Fruit fly (Drosophila melanogaster) whole organism, embryonic: Measurements from ENCODE around the gene CG31207.

ENCODE experiments used
- CG11504 ChIP-seq: fragments of 200-800 bp; sonication (Bioruptor generic); optimal IDR thresholded peaks from 3 replicates; lab custom pipeline; 2019; ENCODE audit warnings: missing biosample characterization, mild to moderate bottlenecking, missing genetic modification characterization, moderate library complexity
- CG11723 ChIP-seq: fragments of 200-800 bp; sonication (Bioruptor generic); optimal IDR thresholded peaks from 2 replicates; lab custom pipeline; 2017; ENCODE audit warnings: missing biosample characterization, mild to moderate bottlenecking, missing genetic modification characterization
- CG12769 ChIP-seq: fragments of 200-800 bp; sonication (Bioruptor generic); optimal IDR thresholded peaks from 2 replicates; lab custom pipeline; 2019; ENCODE audit warnings: missing biosample characterization, mild to moderate bottlenecking, missing genetic modification characterization, moderate library complexity
- CG2202 ChIP-seq: fragments of 200-800 bp; sonication (Bioruptor generic); optimal IDR thresholded peaks from 2 replicates; lab custom pipeline; 2018; ENCODE audit warnings: missing biosample characterization, mild to moderate bottlenecking, missing genetic modification characterization
- CG31388 ChIP-seq: fragments of 200-800 bp; sonication (Bioruptor generic); optimal IDR thresholded peaks from 2 replicates; lab custom pipeline; 2016; ENCODE audit warnings: missing biosample characterization, missing genetic modification characterization
- CG32532 ChIP-seq: fragments of 200-800 bp; sonication (Bioruptor generic); IDR thresholded peaks from 2 replicates; pipeline ENCODE4 v1.3.6; 2022; ENCODE audit warnings: missing biosample characterization, missing genetic modification characterization
- CG4730 ChIP-seq: fragments of 200-800 bp; sonication (Bioruptor generic); IDR thresholded peaks from 2 replicates; pipeline ENCODE4 v1.3.6; 2022; ENCODE audit warnings: missing biosample characterization, missing genetic modification characterization
- CG7963 ChIP-seq: fragments of 200-800 bp; sonication (Bioruptor generic); IDR thresholded peaks from 3 replicates; pipeline ENCODE4 v1.3.6; 2022; ENCODE audit warnings: missing biosample characterization, missing genetic modification characterization; ENCODE audit not compliant: partially characterized antibody
- CG8924 ChIP-seq: fragments of 200-800 bp; optimal IDR thresholded peaks from 3 replicates; lab custom pipeline; 2019; ENCODE audit warnings: missing biosample characterization, mild to moderate bottlenecking, missing genetic modification characterization, moderate library complexity
- CG9932 ChIP-seq: fragments of 200-800 bp; sonication (Bioruptor generic); IDR thresholded peaks from 2 replicates; pipeline ENCODE4 v1.3.6; 2022; ENCODE audit warnings: missing biosample characterization, missing genetic modification characterization
- Ets65A ChIP-seq: fragments of 200-800 bp; sonication (Bioruptor generic); peaks from one replicate; lab custom pipeline; 2016; ENCODE audit warnings: missing biosample characterization, missing genetic modification characterization
- HLH3B ChIP-seq: fragments of 200-800 bp; sonication (Bioruptor generic); IDR thresholded peaks from 2 replicates; pipeline ENCODE4 v1.3.6; 2022; ENCODE audit warnings: missing biosample characterization, missing genetic modification characterization
- HmgZ ChIP-seq: fragments of 200-800 bp; sonication (Bioruptor generic); optimal IDR thresholded peaks from 2 replicates; lab custom pipeline; 2018; ENCODE audit warnings: missing biosample characterization, mild to moderate bottlenecking, missing genetic modification characterization
- Lpt ChIP-seq: fragments of >200 bp; optimal IDR thresholded peaks from 2 replicates; lab custom pipeline; 2018; ENCODE audit warnings: missing biosample characterization, missing genetic modification characterization
- Mad ChIP-seq: fragments of 200-800 bp; sonication (Bioruptor generic); optimal IDR thresholded peaks from 2 replicates; lab custom pipeline; 2016; ENCODE audit warnings: missing biosample characterization, missing genetic modification characterization
- Med ChIP-seq: fragments of 200-800 bp; sonication (Bioruptor generic); peaks from one replicate; lab custom pipeline; 2016; ENCODE audit warnings: missing biosample characterization, missing genetic modification characterization, mild to moderate bottlenecking, inconsistent platforms, moderate library complexity
- NfI ChIP-seq: fragments of 200-800 bp; sonication (Bioruptor generic); optimal IDR thresholded peaks from 3 replicates; lab custom pipeline; 2018; ENCODE audit warnings: missing biosample characterization, mild to moderate bottlenecking, missing genetic modification characterization, moderate library complexity
- Oli ChIP-seq: fragments of 200-800 bp; sonication (Bioruptor generic); optimal IDR thresholded peaks from 2 replicates; lab custom pipeline; 2018; ENCODE audit warnings: missing biosample characterization, mild to moderate bottlenecking, missing genetic modification characterization, moderate library complexity
- Ptx1 ChIP-seq: fragments of 200-800 bp; sonication (Bioruptor generic); IDR thresholded peaks from 2 replicates; pipeline ENCODE4 v1.3.6; 2022; ENCODE audit warnings: missing biosample characterization, missing genetic modification characterization
- Rfx ChIP-seq: fragments of 200-800 bp; sonication (Bioruptor generic); IDR thresholded peaks from 2 replicates; pipeline ENCODE4 v1.3.6; 2022; ENCODE audit warnings: missing biosample characterization, missing genetic modification characterization
- Sox102F ChIP-seq: fragments of 200-800 bp; sonication (Bioruptor generic); optimal IDR thresholded peaks from 2 replicates; lab custom pipeline; 2018; ENCODE audit warnings: missing biosample characterization, mild to moderate bottlenecking, missing genetic modification characterization, moderate library complexity
- Sry-β ChIP-seq: fragments of 200-800 bp; sonication (Bioruptor generic); optimal IDR thresholded peaks from 2 replicates; lab custom pipeline; 2018; ENCODE audit warnings: missing biosample characterization, mild to moderate bottlenecking, missing genetic modification characterization, moderate library complexity
- TFAM ChIP-seq: fragments of 200-800 bp; sonication (Bioruptor generic); optimal IDR thresholded peaks from 2 replicates; lab custom pipeline; 2017; ENCODE audit warnings: missing biosample characterization, missing genetic modification characterization, inconsistent platforms
- Trl ChIP-seq, 3 experiments: fragments of >200 bp in 2 of 3; fragments of 200-800 bp in 1 of 3; sonication (Bioruptor generic) in 1 of 3; optimal IDR thresholded peaks; 2 replicates in 1 of 3; 3 replicates in 2 of 3; lab custom pipeline; 2016 to 2017; ENCODE audit warnings: missing biosample characterization in 1 of 3, missing genetic modification characterization in 1 of 3
- ac ChIP-seq: fragments of 200-800 bp; sonication (Bioruptor generic); optimal IDR thresholded peaks from 3 replicates; lab custom pipeline; 2017; ENCODE audit warnings: missing biosample characterization, mild to moderate bottlenecking, missing genetic modification characterization
- ara ChIP-seq: fragments of 200-800 bp; sonication (Bioruptor generic); IDR thresholded peaks from 2 replicates; pipeline ENCODE4 v1.3.6; 2022; ENCODE audit warnings: missing biosample characterization, missing genetic modification characterization
- az2 ChIP-seq: fragments of 200-800 bp; sonication (Bioruptor generic); optimal IDR thresholded peaks from 3 replicates; lab custom pipeline; 2016; ENCODE audit warnings: missing biosample characterization, missing genetic modification characterization
- bsh ChIP-seq, 2 experiments: fragments of 200-800 bp; sonication (Bioruptor generic); optimal IDR thresholded peaks; 2 replicates each; lab custom pipeline; 2017 to 2018; ENCODE audit warnings: mild to moderate bottlenecking in 2 of 2, missing biosample characterization in 2 of 2, missing genetic modification characterization in 2 of 2, moderate library complexity in 1 of 2
- cg ChIP-seq: fragments of 200-800 bp; sonication (Bioruptor generic); optimal IDR thresholded peaks from 3 replicates; lab custom pipeline; 2019; ENCODE audit warnings: missing biosample characterization, mild to moderate bottlenecking, missing genetic modification characterization, moderate library complexity
- crc ChIP-seq: fragments of 200-800 bp; sonication (Bioruptor generic); optimal IDR thresholded peaks from 2 replicates; lab custom pipeline; 2016; ENCODE audit warnings: missing biosample characterization, missing genetic modification characterization
- dpn ChIP-seq, 2 experiments: fragments of 200-800 bp; sonication (Bioruptor generic); optimal IDR thresholded peaks; 3 replicates each; lab custom pipeline; 2016; ENCODE audit warnings: missing biosample characterization in 2 of 2, missing genetic modification characterization in 2 of 2
- dysf ChIP-seq: fragments of 200-800 bp; sonication (Bioruptor generic); IDR thresholded peaks from 3 replicates; pipeline ENCODE4 v1.3.6; 2022; ENCODE audit warnings: missing biosample characterization, missing genetic modification characterization
- emc ChIP-seq: fragments of 200-800 bp; sonication (Bioruptor generic); optimal IDR thresholded peaks from 2 replicates; lab custom pipeline; 2016; ENCODE audit warnings: missing biosample characterization, missing genetic modification characterization
- ftz-f1 ChIP-seq: fragments of 200-800 bp; sonication (Bioruptor generic); optimal IDR thresholded peaks from 2 replicates; lab custom pipeline; 2016; ENCODE audit warnings: missing biosample characterization, missing genetic modification characterization
- gsb ChIP-seq: fragments of 200-800 bp; sonication (Bioruptor generic); IDR thresholded peaks from 2 replicates; pipeline ENCODE4 v1.3.6; 2022; ENCODE audit warnings: missing biosample characterization, missing genetic modification characterization
- hth ChIP-seq: fragments of >200 bp; optimal IDR thresholded peaks from 2 replicates; lab custom pipeline; 2017; ENCODE audit warnings: inconsistent platforms
- kah ChIP-seq: fragments of 200-800 bp; sonication (Bioruptor generic); optimal IDR thresholded peaks from 2 replicates; lab custom pipeline; 2018; ENCODE audit warnings: missing biosample characterization, mild to moderate bottlenecking, missing genetic modification characterization
- lov ChIP-seq, 2 experiments: fragments of 200-800 bp in 1 of 2; fragments of >200 bp in 1 of 2; sonication (Bioruptor generic) in 1 of 2; IDR thresholded peaks in 1 of 2; optimal IDR thresholded peaks in 1 of 2; 2 replicates in 1 of 2; 3 replicates in 1 of 2; pipeline versions ENCODE4 v1.3.6 to Lab custom; 2017 to 2022; ENCODE audit warnings: missing biosample characterization in 1 of 2, missing genetic modification characterization in 1 of 2
- pb ChIP-seq: fragments of 200-800 bp; sonication (Bioruptor generic); optimal IDR thresholded peaks from 3 replicates; lab custom pipeline; 2016; ENCODE audit warnings: missing biosample characterization, missing genetic modification characterization
- pfk ChIP-seq: fragments of 200-800 bp; sonication (Bioruptor generic); optimal IDR thresholded peaks from 2 replicates; lab custom pipeline; 2018; ENCODE audit warnings: missing biosample characterization, mild to moderate bottlenecking, missing genetic modification characterization, moderate library complexity
- prd ChIP-seq, 3 experiments: fragments of >200 bp in 2 of 3; fragments of 200-800 bp in 1 of 3; sonication (Bioruptor generic) in 1 of 3; optimal IDR thresholded peaks in 2 of 3; IDR thresholded peaks in 1 of 3; 2 replicates in 2 of 3; 3 replicates in 1 of 3; pipeline versions ENCODE4 v1.3.6 to Lab custom; 2017 to 2022; ENCODE audit warnings: missing biosample characterization in 1 of 3, missing genetic modification characterization in 1 of 3
- row ChIP-seq: fragments of 200-800 bp; sonication (Bioruptor generic); IDR thresholded peaks from 3 replicates; pipeline ENCODE4 v1.3.6; 2022; ENCODE audit warnings: missing biosample characterization, missing genetic modification characterization
- scrt ChIP-seq: fragments of 200-800 bp; sonication (Bioruptor generic); optimal IDR thresholded peaks from 2 replicates; lab custom pipeline; 2018; ENCODE audit warnings: missing biosample characterization, mild to moderate bottlenecking, missing genetic modification characterization, moderate library complexity
- sob ChIP-seq: fragments of 200-800 bp; sonication (Bioruptor generic); IDR thresholded peaks from 2 replicates; pipeline ENCODE4 v1.3.6; 2022; ENCODE audit warnings: missing biosample characterization, missing genetic modification characterization
- sqz ChIP-seq: fragments of 200-800 bp; sonication (Bioruptor generic); optimal IDR thresholded peaks from 3 replicates; lab custom pipeline; 2018; ENCODE audit warnings: missing biosample characterization, mild to moderate bottlenecking, missing genetic modification characterization
- trh ChIP-seq: fragments of 200-800 bp; sonication (Bioruptor generic); optimal IDR thresholded peaks from 2 replicates; lab custom pipeline; 2016; ENCODE audit warnings: missing biosample characterization, missing genetic modification characterization

CG31207 gene

DNA sequence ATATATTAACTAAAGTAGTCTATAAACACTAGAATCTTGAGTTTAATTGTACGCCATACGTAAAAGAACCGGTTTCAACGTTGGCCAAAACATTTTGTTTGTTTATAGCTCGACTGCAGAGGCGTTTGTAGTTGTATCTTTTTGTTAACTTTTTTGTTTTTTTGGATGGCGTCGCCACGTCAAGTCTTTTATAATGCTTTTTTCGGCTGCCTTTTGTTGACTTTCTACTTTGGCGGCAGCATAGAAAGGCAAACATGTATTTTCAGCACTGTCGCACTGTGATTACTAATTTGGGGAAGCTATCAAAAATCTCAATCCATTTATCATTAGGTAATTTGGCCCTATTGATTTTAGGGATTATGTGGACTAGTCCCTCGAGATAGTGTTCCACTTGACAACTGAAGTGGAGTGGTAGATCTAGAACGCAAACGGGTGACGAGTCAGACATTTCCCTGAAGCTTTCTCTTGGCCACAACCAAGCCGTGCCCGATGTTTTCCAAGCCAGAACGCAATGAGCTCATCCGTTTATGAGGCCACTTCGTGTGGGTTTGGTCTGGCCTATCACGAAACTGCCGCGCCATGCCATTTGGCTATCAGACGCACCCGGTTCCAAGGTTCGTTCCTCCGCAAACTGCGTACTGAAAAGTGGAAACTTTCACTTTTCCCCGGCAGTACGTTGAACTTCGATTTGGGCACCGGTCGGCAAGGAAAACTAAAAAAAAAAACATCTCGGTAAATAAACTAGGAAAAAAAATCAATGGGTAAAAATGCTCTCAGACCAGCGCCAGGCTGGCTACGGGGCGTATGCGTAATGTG is 19.9 kb upstream of the CG31207 start (continued):
- TF ChIP-seq NfI (GFP tag; lab: Kevin White, UChicago) (no peak), CG31388 (GFP tag; lab: Kevin White, UChicago) (no peak), CG2202 (tag; lab: Kevin White, UChicago) (no peak), CG9932 (GFP tag; lab: Robert Waterston, UW) (0 out of 2 replicates have a peak, but pooled peaks have one; percentile 9), dpn (GFP tag; optimal IDR thresholded peaks at IDR 0.05; lab: Kevin White, UChicago) (no peak), HmgZ (no peak)

DNA sequence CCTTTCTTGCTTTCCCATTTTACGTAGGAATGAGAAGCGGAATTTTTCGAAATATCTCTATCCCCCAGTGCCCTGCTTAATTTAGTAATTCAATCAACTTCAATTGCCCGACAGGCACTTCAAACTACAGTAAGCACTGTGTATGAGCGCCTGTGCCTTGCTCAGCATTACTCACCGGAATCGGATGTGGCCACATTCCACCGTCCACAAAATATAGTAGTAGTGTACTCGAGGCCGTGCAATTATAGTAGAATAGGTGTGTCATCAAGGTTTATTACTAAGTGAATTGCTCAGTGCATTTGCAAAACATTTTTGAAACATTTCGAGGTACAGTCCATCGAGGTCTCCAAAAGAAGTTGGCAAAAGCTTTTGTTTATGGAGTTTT is 18.9 kb upstream of the CG31207 start:
- TF ChIP-seq CG8924 (no peak), Mad (GFP tag; lab: Kevin White, UChicago) (no peak), ara (GFP tag; lab: Robert Waterston, UW) (no peak), dysf (GFP tag; lab: Robert Waterston, UW) (0 out of 3 replicates have a peak, but pooled peaks have one; percentile 30), HLH3B (GFP tag; lab: Robert Waterston, UW) (0 out of 2 replicates have a peak, but pooled peaks have one; percentile 21), CG4730 (GFP tag; lab: Robert Waterston, UW) (no peak), sqz (GFP tag; lab: Kevin White, UChicago) (no peak), Sox102F (GFP tag; lab: Kevin White, UChicago) (no peak), Med (GFP tag; lab: Kevin White, UChicago) (peak; percentile 87), Trl (optimal IDR thresholded peaks at IDR 0.05; lab: Kevin White, UChicago) (peak in 1 of 2 experiments; percentile 31), Trl (GFP tag; optimal IDR thresholded peaks at IDR 0.05; lab: Kevin White, UChicago) (no peak), row (GFP tag; lab: Robert Waterston, UW) (peak; percentile 40; the same call in 2 of the 3 replicates), pb (no peak), Oli (tag; lab: Kevin White, UChicago) (peak; percentile 18), trh (GFP tag; lab: Kevin White, UChicago) (no peak), crc (GFP tag; lab: Kevin White, UChicago) (no peak), Lpt (no peak), Rfx (peak; percentile 30; the same call in 1 of the 2 replicates), CG12769 (tag; lab: Kevin White, UChicago) (peak; percentile 54), hth (no peak), CG7963 (no peak), scrt (GFP tag; lab: Kevin White, UChicago) (no peak), lov (optimal IDR thresholded peaks at IDR 0.05; lab: Kevin White, UChicago) (no peak), lov (GFP tag; IDR thresholded peaks at IDR 0.05; lab: Robert Waterston, UW) (0 out of 3 replicates have a peak, but pooled peaks have one; percentile 44), CG32532 (peak; percentile 24; the same call in 1 of the 2 replicates), CG11723 (GFP tag; lab: Kevin White, UChicago) (no peak), pfk (no peak), CG11504 (tag; lab: Kevin White, UChicago) (no peak), cg (GFP tag; lab: Kevin White, UChicago) (no peak), kah (GFP tag; lab: Kevin White, UChicago) (no peak), bsh (GFP tag; optimal IDR thresholded peaks at IDR 0.05; lab: Kevin White, UChicago) (no peak), sob (GFP tag; lab: Robert Waterston, UW) (peak; percentile 40; the same call in 1 of the 2 replicates), ac (GFP tag; lab: Kevin White, UChicago) (no peak), az2 (GFP tag; lab: Kevin White, UChicago) (no peak), emc (GFP tag; lab: Kevin White, UChicago) (no peak), Sry-β (GFP tag; lab: Kevin White, UChicago) (no peak), gsb (GFP tag; lab: Robert Waterston, UW) (no peak), Ets65A (GFP tag; lab: Kevin White, UChicago) (peak; percentile 2), TFAM (GFP tag; lab: Kevin White, UChicago) (no peak), Ptx1 (0 out of 2 replicates have a peak, but pooled peaks have one; percentile 17), prd (optimal IDR thresholded peaks at IDR 0.05; lab: Kevin White, UChicago) (no peak), prd (GFP tag; IDR thresholded peaks at IDR 0.05; lab: Robert Waterston, UW) (0 out of 3 replicates have a peak, but pooled peaks have one; percentile 14), ftz-f1 (GFP tag; lab: Kevin White, UChicago) (peak; percentile 32)
